Fruit fly (Drosophila melanogaster): ENCODE results near the gene CG13031.

- TF ChIP-seq D1 (tag; optimal IDR thresholded peaks at IDR 0.05): peak; percentile 32
- no peak for TF ChIP-seq CG32121 (GFP tag; IDR thresholded peaks at IDR 0.05)
- peak; percentile 75 for TF ChIP-seq CG8159 (tag; optimal IDR thresholded peaks at IDR 0.05)
- no peak for TF ChIP-seq EcR (GFP tag; optimal IDR thresholded peaks at IDR 0.05)
Observed at dm6 chr3L:16749726-16750125, 25.1 kb downstream of the CG13031 start.

Measured in whole organism, pupa.